Worm (Caenorhabditis elegans): ENCODE data around the gene oac-32.

ce11 chrV:1495752-1496151, 49.8 kb downstream of the oac-32 start:
- no peak for TF ChIP-seq ceh-82 (tag; optimal IDR thresholded peaks at IDR 0.05)
- TF ChIP-seq aly-2 (tag; optimal IDR thresholded peaks at IDR 0.05), result no peak
- TF ChIP-seq fos-1 (tag; optimal IDR thresholded peaks at IDR 0.05), result no peak
- TF ChIP-seq lsy-2 (tag; optimal IDR thresholded peaks at IDR 0.05), result no peak
- TF ChIP-seq lin-39 (tag; optimal IDR thresholded peaks at IDR 0.05), result no peak
- TF ChIP-seq lin-35 (GFP tag; optimal IDR thresholded peaks at IDR 0.05), result no peak
- TF ChIP-seq ztf-4 (tag; optimal IDR thresholded peaks at IDR 0.05), result no peak
- TF ChIP-seq sox-4 (tag; optimal IDR thresholded peaks at IDR 0.05), result no peak

Data from whole organism, L1 larva.